Fruit fly (Drosophila melanogaster) whole organism, embryonic: ENCODE data around the gene CG9270.
A peak's percentile ranks its signal among the peaks of the same experiment; 100 is the strongest.

ENCODE experiments used
- Antp ChIP-seq: fragments of 200-800 bp; sonication (Bioruptor generic); optimal IDR thresholded peaks from 3 replicates; lab custom pipeline; 2016; ENCODE audit warnings: missing biosample characterization, missing genetic modification characterization
- CG1024 ChIP-seq: fragments of 200-800 bp; sonication (Bioruptor generic); IDR thresholded peaks from 2 replicates; pipeline ENCODE4 v1.3.6; 2022; ENCODE audit warnings: missing biosample characterization, missing genetic modification characterization
- CG11456 ChIP-seq: fragments of 200-800 bp; sonication (Bioruptor generic); IDR thresholded peaks from 3 replicates; pipeline ENCODE4 v1.3.6; 2022; ENCODE audit warnings: missing biosample characterization, missing genetic modification characterization
- CG11504 ChIP-seq: fragments of 200-800 bp; sonication (Bioruptor generic); optimal IDR thresholded peaks from 3 replicates; lab custom pipeline; 2019; ENCODE audit warnings: missing biosample characterization, mild to moderate bottlenecking, missing genetic modification characterization, moderate library complexity
- CG12659 ChIP-seq: fragments of 200-800 bp; sonication (Bioruptor generic); optimal IDR thresholded peaks from 3 replicates; lab custom pipeline; 2017; ENCODE audit warnings: mild to moderate bottlenecking, missing biosample characterization, missing genetic modification reagents, missing genetic modification characterization
- CG13775 ChIP-seq: fragments of 200-800 bp; sonication (Bioruptor generic); optimal IDR thresholded peaks from 3 replicates; lab custom pipeline; 2017; ENCODE audit warnings: missing biosample characterization, mild to moderate bottlenecking, missing genetic modification characterization
- CG14441 ChIP-seq: fragments of 200-800 bp; sonication (Bioruptor generic); IDR thresholded peaks from 2 replicates; pipeline ENCODE4 v1.3.6; 2022; ENCODE audit warnings: missing biosample characterization, missing genetic modification characterization
- CG14710 ChIP-seq: fragments of 200-800 bp; sonication (Bioruptor generic); optimal IDR thresholded peaks from 3 replicates; lab custom pipeline; 2019; ENCODE audit warnings: missing biosample characterization, mild to moderate bottlenecking, missing genetic modification characterization, moderate library complexity
- CG15073 ChIP-seq: fragments of 200-800 bp; sonication (Bioruptor generic); optimal IDR thresholded peaks from 2 replicates; lab custom pipeline; 2016; ENCODE audit warnings: missing biosample characterization, missing genetic modification characterization
- CG1529 ChIP-seq: fragments of 200-800 bp; sonication (Bioruptor generic); optimal IDR thresholded peaks from 3 replicates; lab custom pipeline; 2018; ENCODE audit warnings: missing biosample characterization, missing genetic modification characterization
- CG15514 ChIP-seq: fragments of 200-800 bp; sonication (Bioruptor generic); optimal IDR thresholded peaks from 3 replicates; lab custom pipeline; 2017; ENCODE audit warnings: missing biosample characterization, missing genetic modification characterization, mild to moderate bottlenecking, moderate library complexity, missing genetic modification reagents
- CG2116 ChIP-seq: fragments of 200-800 bp; sonication (Bioruptor generic); optimal IDR thresholded peaks from 3 replicates; lab custom pipeline; 2018; ENCODE audit warnings: missing biosample characterization, mild to moderate bottlenecking, missing genetic modification characterization
- CG32767 ChIP-seq: fragments of 200-800 bp; sonication (Bioruptor generic); IDR thresholded peaks from 2 replicates; pipeline ENCODE4 v1.3.6; 2022; ENCODE audit warnings: missing biosample characterization, missing genetic modification characterization
- CG32772 ChIP-seq: fragments of 200-800 bp; sonication (Bioruptor generic); IDR thresholded peaks from 2 replicates; pipeline ENCODE4 v1.3.6; 2022; ENCODE audit warnings: missing biosample characterization, missing genetic modification characterization
- CG3407 ChIP-seq: fragments of 200-800 bp; sonication (Bioruptor generic); optimal IDR thresholded peaks from 2 replicates; lab custom pipeline; 2018; ENCODE audit warnings: missing biosample characterization, mild to moderate bottlenecking, missing genetic modification characterization
- CG5953 ChIP-seq: fragments of 200-800 bp; sonication (Bioruptor generic); IDR thresholded peaks from 2 replicates; pipeline ENCODE4 v1.3.6; 2022; ENCODE audit warnings: missing biosample characterization, missing genetic modification characterization
- CG8765 ChIP-seq: fragments of 200-800 bp; sonication (Bioruptor generic); IDR thresholded peaks from 2 replicates; pipeline ENCODE4 v1.3.6; 2022; ENCODE audit warnings: missing biosample characterization, missing genetic modification characterization
- CG9797 ChIP-seq: fragments of 200-800 bp; sonication (Bioruptor generic); optimal IDR thresholded peaks from 3 replicates; lab custom pipeline; 2018; ENCODE audit warnings: missing biosample characterization, mild to moderate bottlenecking, missing genetic modification characterization
- Dbx ChIP-seq: fragments of 200-800 bp; sonication (Bioruptor generic); IDR thresholded peaks from 3 replicates; pipeline ENCODE4 v1.3.6; 2022; ENCODE audit warnings: missing biosample characterization, missing genetic modification characterization
- Ets97D ChIP-seq: fragments of 200-800 bp; sonication (Bioruptor generic); optimal IDR thresholded peaks from 3 replicates; lab custom pipeline; 2016; ENCODE audit warnings: missing biosample characterization, missing genetic modification characterization
- Lim3 ChIP-seq: fragments of 200-800 bp; sonication (Bioruptor generic); IDR thresholded peaks from 2 replicates; pipeline ENCODE4 v1.3.6; 2022; ENCODE audit warnings: missing biosample characterization, missing genetic modification characterization
- Neu2 ChIP-seq: fragments of 200-800 bp; sonication (Bioruptor generic); optimal IDR thresholded peaks from 3 replicates; lab custom pipeline; 2016; ENCODE audit warnings: missing biosample characterization, missing genetic modification characterization, borderline replicate concordance
- Ravus ChIP-seq: fragments of 200-800 bp; sonication (Bioruptor generic); IDR thresholded peaks from 2 replicates; pipeline ENCODE4 v1.3.6; 2022; ENCODE audit warnings: missing biosample characterization, missing genetic modification characterization
- Rfx ChIP-seq: fragments of 200-800 bp; sonication (Bioruptor generic); IDR thresholded peaks from 2 replicates; pipeline ENCODE4 v1.3.6; 2022; ENCODE audit warnings: missing biosample characterization, missing genetic modification characterization
- Side ChIP-seq: fragments of 200-800 bp; sonication (Bioruptor generic); optimal IDR thresholded peaks from 2 replicates; lab custom pipeline; 2016; ENCODE audit warnings: missing biosample characterization, missing genetic modification characterization
- Sox102F ChIP-seq: fragments of 200-800 bp; sonication (Bioruptor generic); optimal IDR thresholded peaks from 2 replicates; lab custom pipeline; 2018; ENCODE audit warnings: missing biosample characterization, mild to moderate bottlenecking, missing genetic modification characterization, moderate library complexity
- Spps ChIP-seq: fragments of 200-800 bp; sonication (Bioruptor generic); optimal IDR thresholded peaks from 2 replicates; lab custom pipeline; 2018; ENCODE audit warnings: missing biosample characterization, mild to moderate bottlenecking, missing genetic modification characterization
- Trl ChIP-seq, 3 experiments: fragments of >200 bp in 2 of 3; fragments of 200-800 bp in 1 of 3; sonication (Bioruptor generic) in 1 of 3; optimal IDR thresholded peaks; 2 replicates in 1 of 3; 3 replicates in 2 of 3; lab custom pipeline; 2016 to 2017; ENCODE audit warnings: missing biosample characterization in 1 of 3, missing genetic modification characterization in 1 of 3
- Xrp1 ChIP-seq: fragments of 200-800 bp; sonication (Bioruptor generic); IDR thresholded peaks from 2 replicates; pipeline ENCODE4 v1.3.6; 2022; ENCODE audit warnings: missing biosample characterization, missing genetic modification characterization
- abd-A ChIP-seq: fragments of 200-800 bp; sonication (Bioruptor generic); optimal IDR thresholded peaks from 3 replicates; lab custom pipeline; 2019; ENCODE audit warnings: missing biosample characterization, mild to moderate bottlenecking, missing genetic modification characterization, moderate library complexity
- bsh ChIP-seq, 2 experiments: fragments of 200-800 bp; sonication (Bioruptor generic); optimal IDR thresholded peaks; 2 replicates each; lab custom pipeline; 2017 to 2018; ENCODE audit warnings: mild to moderate bottlenecking in 2 of 2, missing biosample characterization in 2 of 2, missing genetic modification characterization in 2 of 2, moderate library complexity in 1 of 2
- cg ChIP-seq: fragments of 200-800 bp; sonication (Bioruptor generic); optimal IDR thresholded peaks from 3 replicates; lab custom pipeline; 2019; ENCODE audit warnings: missing biosample characterization, mild to moderate bottlenecking, missing genetic modification characterization, moderate library complexity
- chinmo ChIP-seq: fragments of 200-800 bp; sonication (Bioruptor generic); IDR thresholded peaks from 4 replicates; pipeline ENCODE4 v1.3.6; 2022; ENCODE audit warnings: missing biosample characterization, missing genetic modification characterization; ENCODE audit not compliant: partially characterized antibody
- ci ChIP-seq: fragments of 200-800 bp; sonication (Bioruptor generic); IDR thresholded peaks from 3 replicates; pipeline ENCODE4 v1.3.6; 2022; ENCODE audit warnings: missing biosample characterization, missing genetic modification characterization
- danr ChIP-seq: fragments of 200-800 bp; sonication (Bioruptor generic); IDR thresholded peaks from 2 replicates; pipeline ENCODE4 v1.3.6; 2022; ENCODE audit warnings: missing biosample characterization, missing genetic modification characterization
- dm ChIP-seq: fragments of 200-800 bp; sonication (Bioruptor generic); optimal IDR thresholded peaks from 3 replicates; lab custom pipeline; 2016; ENCODE audit warnings: missing biosample characterization, missing genetic modification characterization
- dysf ChIP-seq: fragments of 200-800 bp; sonication (Bioruptor generic); IDR thresholded peaks from 3 replicates; pipeline ENCODE4 v1.3.6; 2022; ENCODE audit warnings: missing biosample characterization, missing genetic modification characterization
- eve ChIP-seq, 2 experiments: fragments of >200 bp; optimal IDR thresholded peaks; 2 replicates each; lab custom pipeline; 2017; ENCODE audit warnings: missing biosample characterization in 2 of 2, missing genetic modification characterization in 2 of 2
- grn ChIP-seq: fragments of 200-800 bp; sonication (Bioruptor generic); optimal IDR thresholded peaks from 3 replicates; lab custom pipeline; 2017; ENCODE audit warnings: missing biosample characterization, missing genetic modification characterization
- h ChIP-seq: fragments of >200 bp; optimal IDR thresholded peaks from 2 replicates; lab custom pipeline; 2017
- lab ChIP-seq: fragments of 200-800 bp; sonication (Bioruptor generic); optimal IDR thresholded peaks from 3 replicates; lab custom pipeline; 2017; ENCODE audit warnings: missing biosample characterization, missing genetic modification characterization, mild to moderate bottlenecking, moderate library complexity, missing genetic modification reagents
- lilli ChIP-seq: fragments of 200-800 bp; sonication (Bioruptor generic); optimal IDR thresholded peaks from 3 replicates; lab custom pipeline; 2016; ENCODE audit warnings: missing biosample characterization, missing genetic modification characterization
- lmd ChIP-seq: fragments of 200-800 bp; sonication (Bioruptor generic); IDR thresholded peaks from 2 replicates; pipeline ENCODE4 v1.3.6; 2022; ENCODE audit warnings: missing biosample characterization, missing genetic modification characterization
- maf-S ChIP-seq: fragments of 200-800 bp; sonication (Bioruptor generic); optimal IDR thresholded peaks from 2 replicates; lab custom pipeline; 2016; ENCODE audit warnings: missing biosample characterization, missing genetic modification characterization
- nom ChIP-seq: fragments of 200-800 bp; sonication (Bioruptor generic); optimal IDR thresholded peaks from 2 replicates; lab custom pipeline; 2017; ENCODE audit warnings: missing biosample characterization, missing genetic modification characterization, mild to moderate bottlenecking, moderate library complexity, missing genetic modification reagents
- sd ChIP-seq: fragments of 200-800 bp; sonication (Bioruptor generic); optimal IDR thresholded peaks from 3 replicates; lab custom pipeline; 2018; ENCODE audit warnings: missing biosample characterization, mild to moderate bottlenecking, missing genetic modification characterization, moderate library complexity
- sens ChIP-seq: fragments of 200-800 bp; sonication (Bioruptor generic); peaks from one replicate; lab custom pipeline; 2016; ENCODE audit warnings: missing biosample characterization, missing genetic modification characterization
- sens-2 ChIP-seq: fragments of 200-800 bp; sonication (Bioruptor generic); IDR thresholded peaks from 2 replicates; pipeline ENCODE4 v1.3.6; 2022; ENCODE audit warnings: missing biosample characterization, missing genetic modification characterization
- sob ChIP-seq: fragments of 200-800 bp; sonication (Bioruptor generic); IDR thresholded peaks from 2 replicates; pipeline ENCODE4 v1.3.6; 2022; ENCODE audit warnings: missing biosample characterization, missing genetic modification characterization
- tx ChIP-seq: fragments of 200-800 bp; sonication (Bioruptor generic); optimal IDR thresholded peaks from 2 replicates; lab custom pipeline; 2016; ENCODE audit warnings: missing biosample characterization, missing genetic modification characterization
- vfl ChIP-seq: fragments of 200-800 bp; sonication (Bioruptor generic); optimal IDR thresholded peaks from 2 replicates; lab custom pipeline; 2016; ENCODE audit warnings: missing biosample characterization, missing genetic modification characterization

CG9270 gene

DNA sequence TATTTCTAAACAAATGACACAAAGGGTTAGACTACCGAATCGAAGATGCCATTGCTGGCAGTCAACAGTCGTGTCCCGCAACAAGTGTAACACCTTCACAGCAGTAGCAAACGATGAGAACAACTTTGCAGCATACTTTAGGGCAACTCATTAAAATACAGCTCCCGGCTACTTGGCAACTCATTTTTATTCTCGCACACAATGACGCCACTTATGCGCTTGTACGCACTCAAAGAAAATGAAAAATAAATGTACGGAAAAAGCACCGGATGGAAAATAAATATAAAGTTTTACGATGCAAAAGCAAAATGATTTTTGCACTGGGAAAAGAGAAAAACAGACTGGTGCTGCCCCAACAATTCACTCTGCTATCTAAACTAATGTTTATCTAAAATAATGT is 42.7 kb downstream of the CG9270 start (continued):
- TF ChIP-seq grn (GFP tag; lab: Kevin White, UChicago) = no peak
- 0 out of 2 replicates have a peak, but pooled peaks have one; percentile 20 for TF ChIP-seq CG32767 (GFP tag; lab: Robert Waterston, UW)
- no peak for TF ChIP-seq CG1529
- peak; percentile 29 for TF ChIP-seq lilli (GFP tag; lab: Kevin White, UChicago)
- no peak for TF ChIP-seq Neu2 (GFP tag; lab: Kevin White, UChicago)
- TF ChIP-seq CG11504 = peak; percentile 8
- TF ChIP-seq CG11456 = peak; percentile 82; the same call in 2 of the 3 replicates
- peak; percentile 99 for TF ChIP-seq CG15073
- TF ChIP-seq Spps (tag; lab: Kevin White, UChicago) = no peak
- peak; percentile 8 for TF ChIP-seq CG12659 (GFP tag; lab: Kevin White, UChicago)
- TF ChIP-seq Antp (GFP tag; lab: Kevin White, UChicago) = no peak
- peak; percentile 54 for TF ChIP-seq sob (GFP tag; lab: Robert Waterston, UW)
- peak; percentile 64 for TF ChIP-seq sens (GFP tag; lab: Kevin White, UChicago)
- TF ChIP-seq Trl (optimal IDR thresholded peaks at IDR 0.05; lab: Kevin White, UChicago) = no peak
- TF ChIP-seq Trl (GFP tag; optimal IDR thresholded peaks at IDR 0.05; lab: Kevin White, UChicago) = no peak
- no peak for TF ChIP-seq CG14710
- no peak for TF ChIP-seq danr (GFP tag; lab: Robert Waterston, UW)
- TF ChIP-seq tx (GFP tag; lab: Kevin White, UChicago) = no peak
- no peak for TF ChIP-seq maf-S (GFP tag; lab: Kevin White, UChicago)
- peak; percentile 25; the same call in 1 of the 2 replicates for TF ChIP-seq lmd (GFP tag; lab: Robert Waterston, UW)
- no peak for TF ChIP-seq CG15514 (GFP tag; lab: Kevin White, UChicago)
- 0 out of 3 replicates have a peak, but pooled peaks have one; percentile 8 for TF ChIP-seq Dbx (GFP tag; lab: Robert Waterston, UW)
- no peak for TF ChIP-seq Ets97D
- peak; percentile 26; the same call in 1 of the 2 replicates for TF ChIP-seq CG1024 (GFP tag; lab: Robert Waterston, UW)
- no peak for TF ChIP-seq Lim3
- no peak for TF ChIP-seq CG8765 (GFP tag; lab: Robert Waterston, UW)
- peak; percentile 61 for TF ChIP-seq lab (GFP tag; lab: Kevin White, UChicago)
- TF ChIP-seq Xrp1 (GFP tag; lab: Robert Waterston, UW) = peak; percentile 57
- TF ChIP-seq CG5953 (GFP tag; lab: Robert Waterston, UW) = no peak
- peak; percentile 45 for TF ChIP-seq nom (GFP tag; lab: Kevin White, UChicago)
- peak; percentile 15 for TF ChIP-seq sd (tag; lab: Kevin White, UChicago)
- TF ChIP-seq cg (GFP tag; lab: Kevin White, UChicago) = peak; percentile 61
- TF ChIP-seq bsh (GFP tag; optimal IDR thresholded peaks at IDR 0.05; lab: Kevin White, UChicago) = peak in 1 of 2 experiments; percentile 20
- TF ChIP-seq CG2116 = no peak
- TF ChIP-seq CG13775 (GFP tag; lab: Kevin White, UChicago) = peak; percentile 2
- TF ChIP-seq CG3407 (GFP tag; lab: Kevin White, UChicago) = no peak
- TF ChIP-seq sens-2 (GFP tag; lab: Robert Waterston, UW) = no peak
- TF ChIP-seq CG14441 (GFP tag; lab: Robert Waterston, UW) = peak; percentile 53; the same call in 1 of the 2 replicates
- no peak for TF ChIP-seq CG9797 (GFP tag; lab: Kevin White, UChicago)
- peak in 1 of 2 experiments; percentile 60 for TF ChIP-seq eve (GFP tag; optimal IDR thresholded peaks at IDR 0.05; lab: Kevin White, UChicago)
- TF ChIP-seq dm (GFP tag; lab: Kevin White, UChicago) = no peak
- TF ChIP-seq Rfx (GFP tag; lab: Robert Waterston, UW) = peak; percentile 43; the same call in 1 of the 2 replicates
- TF ChIP-seq abd-A = peak; percentile 57
- peak; percentile 25; the same call in 1 of the 3 replicates for TF ChIP-seq dysf (GFP tag; lab: Robert Waterston, UW)
- TF ChIP-seq Ravus (GFP tag; lab: Robert Waterston, UW) = no peak
- peak; percentile 37 for TF ChIP-seq Sox102F (GFP tag; lab: Kevin White, UChicago)
- TF ChIP-seq Side (GFP tag; lab: Kevin White, UChicago) = no peak
- no peak for TF ChIP-seq h (lab: Kevin White, UChicago)
- peak; percentile 54; the same call in 1 of the 3 replicates for TF ChIP-seq ci (GFP tag; lab: Robert Waterston, UW)
- no peak for TF ChIP-seq vfl (GFP tag; lab: Kevin White, UChicago)
- TF ChIP-seq chinmo (GFP tag; lab: Robert Waterston, UW) = peak; percentile 63; the same call in 2 of the 4 replicates
- 0 out of 2 replicates have a peak, but pooled peaks have one; percentile 17 for TF ChIP-seq CG32772 (GFP tag; lab: Robert Waterston, UW)
